Worm (Caenorhabditis elegans): ENCODE measurements around the gene spp-28.

- TF ChIP-seq W03F9.2 (tag; optimal IDR thresholded peaks at IDR 0.05) (no peak), him-1 (tag; optimal IDR thresholded peaks at IDR 0.05) (no peak), dao-5 (tag; optimal IDR thresholded peaks at IDR 0.05) (no peak)
Measured at ce11 chrIII:4190241-4190640, at the start of gene spp-28.

Measured in whole organism, L4/young adult.